Worm (Caenorhabditis elegans) whole organism, midembryonic: ENCODE measurements around the gene ncs-1.

Experiments
- flt-1 ChIP-seq: fragments of 200-800 bp; sonication (Bioruptor generic); IDR thresholded peaks from 2 replicates; pipeline ENCODE4 v1.3.6; 2022; ENCODE audit warnings: missing genetic modification characterization, missing compliant biosample characterization
- klf-2 ChIP-seq: fragments of 200-800 bp; sonication (Bioruptor generic); conservative IDR thresholded peaks from 2 replicates; pipeline ENCODE4 v1.3.6; 2022; ENCODE audit warnings: missing genetic modification reagents, missing genetic modification characterization, missing compliant biosample characterization
- med-1 ChIP-seq: sonication (generic microtip); optimal IDR thresholded peaks from 2 replicates; lab custom pipeline; 2017; ENCODE audit warnings: missing genetic modification characterization, mild to moderate bottlenecking, missing compliant biosample characterization, antibody characterized with exemption, missing genetic modification reagents; ENCODE audit not compliant: insufficient read depth
- tab-1 ChIP-seq: fragments of 200-800 bp; sonication (Bioruptor generic); IDR thresholded peaks from 2 replicates; pipeline ENCODE4 v1.3.6; 2022; ENCODE audit warnings: missing genetic modification characterization, missing compliant biosample characterization
- ztf-29 ChIP-seq: fragments of 200-800 bp; sonication (Bioruptor generic); IDR thresholded peaks from 2 replicates; pipeline ENCODE4 v1.3.6; 2022; ENCODE audit warnings: missing genetic modification reagents, missing genetic modification characterization, missing compliant biosample characterization

ce11 chrX:952557-953083, 10.5 kb downstream of the ncs-1 start:
- no peak for TF ChIP-seq med-1 (GFP tag; lab: Kevin White, UChicago)
- TF ChIP-seq flt-1 (GFP tag; lab: Robert Waterston, UW) = no peak
- no peak for TF ChIP-seq tab-1 (GFP tag; lab: Robert Waterston, UW)
- TF ChIP-seq klf-2 (GFP tag; lab: Robert Waterston, UW) = no peak
- no peak for TF ChIP-seq ztf-29
